Worm (Caenorhabditis elegans) whole organism, early embryonic: ENCODE results near the gene ZC21.10.

ENCODE experiments used
- B0310.2 ChIP-seq: sonication (generic microtip); optimal IDR thresholded peaks from 2 replicates; lab custom pipeline; 2016; ENCODE audit warnings: mild to moderate bottlenecking, missing genetic modification characterization, missing compliant biosample characterization
- F13C5.2 ChIP-seq: sonication (generic microtip); optimal IDR thresholded peaks from 2 replicates; lab custom pipeline; 2017; ENCODE audit warnings: mild to moderate bottlenecking, missing genetic modification characterization, inconsistent platforms, missing compliant biosample characterization
- aly-1 ChIP-seq: sonication (generic microtip); optimal IDR thresholded peaks from 2 replicates; lab custom pipeline; 2016; ENCODE audit warnings: missing genetic modification characterization, missing compliant biosample characterization
- ama-1 ChIP-seq: fragments of 150-350 bp; optimal IDR thresholded peaks from 2 replicates; lab custom pipeline; 2014
- ceh-13 ChIP-seq: fragments of 200-800 bp; sonication (Bioruptor generic); optimal IDR thresholded peaks from 2 replicates; lab custom pipeline; 2018; ENCODE audit warnings: mild to moderate bottlenecking, missing genetic modification characterization, missing compliant biosample characterization
- ceh-36 ChIP-seq: sonication (generic microtip); optimal IDR thresholded peaks from 2 replicates; lab custom pipeline; 2016; ENCODE audit warnings: missing genetic modification characterization, inconsistent platforms, missing compliant biosample characterization
- ets-7 ChIP-seq: sonication (generic microtip); optimal IDR thresholded peaks from 2 replicates; lab custom pipeline; 2016; ENCODE audit warnings: missing genotype, missing genetic modification characterization, missing compliant biosample characterization
- flt-1 ChIP-seq: fragments of 200-800 bp; sonication (Bioruptor generic); IDR thresholded peaks from 2 replicates; pipeline ENCODE4 v1.3.6; 2022; ENCODE audit warnings: missing genetic modification characterization, missing compliant biosample characterization
- hmbx-1 ChIP-seq: sonication (generic microtip); optimal IDR thresholded peaks from 2 replicates; lab custom pipeline; 2016; ENCODE audit warnings: mild to moderate bottlenecking, missing genetic modification characterization, missing compliant biosample characterization
- hmg-4 ChIP-seq: fragments of 200-800 bp; sonication (Bioruptor generic); optimal IDR thresholded peaks from 2 replicates; lab custom pipeline; 2018; ENCODE audit warnings: mild to moderate bottlenecking, missing genetic modification characterization, missing compliant biosample characterization
- hnd-1 ChIP-seq: sonication (generic microtip); optimal IDR thresholded peaks from 2 replicates; lab custom pipeline; 2016; ENCODE audit warnings: missing genetic modification characterization, missing compliant biosample characterization
- pes-1 ChIP-seq: fragments of 200-800 bp; sonication (Bioruptor generic); IDR thresholded peaks from 2 replicates; pipeline ENCODE4 v1.3.6; 2022; ENCODE audit warnings: missing genetic modification reagents, missing genetic modification characterization, missing compliant biosample characterization
- scrt-1 ChIP-seq: fragments of 200-800 bp; sonication (Bioruptor generic); IDR thresholded peaks from 2 replicates; pipeline ENCODE4 v1.3.6; 2022; ENCODE audit warnings: missing genetic modification characterization, missing compliant biosample characterization
- sea-1 ChIP-seq: fragments of 200-800 bp; sonication (Bioruptor generic); conservative IDR thresholded peaks from 2 replicates; pipeline ENCODE4 v1.3.6; 2022; ENCODE audit warnings: missing genetic modification characterization, missing compliant biosample characterization
- tbx-11 ChIP-seq: fragments of 200-800 bp; sonication (Bioruptor generic); IDR thresholded peaks from 2 replicates; pipeline ENCODE4 v1.3.6; 2022; ENCODE audit warnings: missing genetic modification characterization, missing compliant biosample characterization
- tbx-37 ChIP-seq: fragments of 200-800 bp; sonication (Bioruptor generic); conservative IDR thresholded peaks from 2 replicates; pipeline ENCODE4 v1.3.6; 2022; ENCODE audit warnings: missing genetic modification reagents, missing genetic modification characterization, missing compliant biosample characterization
- tra-4 ChIP-seq: sonication (generic microtip); optimal IDR thresholded peaks from 2 replicates; lab custom pipeline; 2017; ENCODE audit warnings: missing genetic modification characterization, missing compliant biosample characterization

Gene ZC21.10

ce11 chrIII:8521654-8522392 lies 8.0 kb upstream of the ZC21.10 start:
- TF ChIP-seq hmg-4 (GFP tag; lab: Kevin White, UChicago) (no peak), hmbx-1 (tag; lab: Kevin White, UChicago) (no peak)

- no peak for TF ChIP-seq F13C5.2
- no peak for TF ChIP-seq hnd-1 (tag; lab: Kevin White, UChicago)
- no peak for TF ChIP-seq aly-1
- no peak for TF ChIP-seq ets-7 (tag; lab: Kevin White, UChicago)
- TF ChIP-seq ceh-36 (tag; lab: Kevin White, UChicago): no peak
- no peak for TF ChIP-seq ceh-13 (GFP tag; lab: Kevin White, UChicago)
- no peak for TF ChIP-seq B0310.2
- no peak for TF ChIP-seq scrt-1 (GFP tag; lab: Robert Waterston, UW)
- no peak for TF ChIP-seq sea-1 (GFP tag; lab: Robert Waterston, UW)
Observed at ce11 chrIII:8524773-8525172, 5.1 kb upstream of the ZC21.10 start, which contains the start of gene idpp-15. idpp-15 (plus strand) TSS chrIII:8525073.

ce11 chrIII:8529002-8529401 lies 870 bp upstream of the ZC21.10 start:
- no peak for TF ChIP-seq flt-1
- TF ChIP-seq sea-1 (GFP tag; lab: Robert Waterston, UW): no peak
- no peak for TF ChIP-seq ceh-36 (tag; lab: Kevin White, UChicago)
- peak; percentile 84 for TF ChIP-seq ama-1 (lab: Kevin White, UChicago)
- TF ChIP-seq hmbx-1 (tag; lab: Kevin White, UChicago): no peak
- TF ChIP-seq B0310.2: no peak
- TF ChIP-seq ceh-13 (GFP tag; lab: Kevin White, UChicago): no peak
- no peak for TF ChIP-seq ets-7 (tag; lab: Kevin White, UChicago)
- no peak for TF ChIP-seq aly-1

ce11 chrIII:8533900-8534299 lies 4.0 kb downstream of the ZC21.10 start:
- no peak for TF ChIP-seq hnd-1 (tag; lab: Kevin White, UChicago)
- no peak for TF ChIP-seq ceh-13 (GFP tag; lab: Kevin White, UChicago)
- no peak for TF ChIP-seq sea-1 (GFP tag; lab: Robert Waterston, UW)
- TF ChIP-seq B0310.2: no peak
- no peak for TF ChIP-seq ama-1 (lab: Kevin White, UChicago)
- TF ChIP-seq flt-1: no peak
- no peak for TF ChIP-seq tbx-37
- no peak for TF ChIP-seq ceh-36 (tag; lab: Kevin White, UChicago)
- no peak for TF ChIP-seq scrt-1 (GFP tag; lab: Robert Waterston, UW)
- no peak for TF ChIP-seq ets-7 (tag; lab: Kevin White, UChicago)
- no peak for TF ChIP-seq F13C5.2
- TF ChIP-seq tbx-11 (GFP tag; lab: Robert Waterston, UW): no peak
- no peak for TF ChIP-seq hmbx-1 (tag; lab: Kevin White, UChicago)
- no peak for TF ChIP-seq tra-4 (tag; lab: Kevin White, UChicago)
- no peak for TF ChIP-seq pes-1 (GFP tag; lab: Robert Waterston, UW)
- no peak for TF ChIP-seq hmg-4 (GFP tag; lab: Kevin White, UChicago)
- no peak for TF ChIP-seq aly-1

ce11 chrIII:8534647-8535181 lies 4.8 kb downstream of the ZC21.10 start, which contains the start of gene trp-1:
trp-1 (plus strand) TSS chrIII:8535131.
- TF ChIP-seq scrt-1 (GFP tag; lab: Robert Waterston, UW) (no peak), hmg-4 (GFP tag; lab: Kevin White, UChicago) (no peak), F13C5.2 (no peak), tra-4 (tag; lab: Kevin White, UChicago) (no peak), hmbx-1 (tag; lab: Kevin White, UChicago) (no peak), hnd-1 (tag; lab: Kevin White, UChicago) (no peak), B0310.2 (no peak), sea-1 (GFP tag; lab: Robert Waterston, UW) (no peak), ets-7 (tag; lab: Kevin White, UChicago) (no peak), pes-1 (GFP tag; lab: Robert Waterston, UW) (no peak), ama-1 (lab: Kevin White, UChicago) (no peak), aly-1 (no peak), ceh-13 (GFP tag; lab: Kevin White, UChicago) (no peak), tbx-37 (no peak)

- no peak for TF ChIP-seq tbx-11 (GFP tag; lab: Robert Waterston, UW)
- TF ChIP-seq flt-1: no peak
- TF ChIP-seq B0310.2: no peak
- TF ChIP-seq pes-1 (GFP tag; lab: Robert Waterston, UW): no peak
- TF ChIP-seq hmbx-1 (tag; lab: Kevin White, UChicago): no peak
- no peak for TF ChIP-seq scrt-1 (GFP tag; lab: Robert Waterston, UW)
- no peak for TF ChIP-seq ama-1 (lab: Kevin White, UChicago)
- no peak for TF ChIP-seq ceh-36 (tag; lab: Kevin White, UChicago)
- TF ChIP-seq aly-1: no peak
- no peak for TF ChIP-seq tra-4 (tag; lab: Kevin White, UChicago)
- TF ChIP-seq hnd-1 (tag; lab: Kevin White, UChicago): no peak
- no peak for TF ChIP-seq F13C5.2
- TF ChIP-seq hmg-4 (GFP tag; lab: Kevin White, UChicago): no peak
- no peak for TF ChIP-seq tbx-37
- TF ChIP-seq ets-7 (tag; lab: Kevin White, UChicago): no peak
- no peak for TF ChIP-seq ceh-13 (GFP tag; lab: Kevin White, UChicago)
- TF ChIP-seq sea-1 (GFP tag; lab: Robert Waterston, UW): no peak
Observed at ce11 chrIII:8535445-8535844, 5.6 kb downstream of the ZC21.10 start.

- TF ChIP-seq ceh-36 (tag; lab: Kevin White, UChicago) (no peak), pes-1 (GFP tag; lab: Robert Waterston, UW) (no peak)
Observed at ce11 chrIII:8545515-8545914, 15.6 kb downstream of the ZC21.10 start, which contains the start of gene ZC21.6. ZC21.6 (minus strand) TSS chrIII:8545615.
